Worm (Caenorhabditis elegans): ENCODE measurements around the gene srg-23.

ce11 chrII:3048989-3049388 lies 47.0 kb downstream of the srg-23 start:
- TF ChIP-seq dpl-1 (GFP tag; optimal IDR thresholded peaks at IDR 0.05) (no peak), lin-15B (tag; optimal IDR thresholded peaks at IDR 0.05) (no peak), cey-2 (tag; optimal IDR thresholded peaks at IDR 0.05; ENCODE audit: borderline replicate concordance, insufficient read depth) (no peak), rbr-2 (tag; optimal IDR thresholded peaks at IDR 0.05) (no peak), attf-4 (tag; optimal IDR thresholded peaks at IDR 0.05) (no peak)
